Fruit fly (Drosophila melanogaster) whole organism, embryonic: ENCODE results near the gene CG14357.

ENCODE experiments used
- CG12744 ChIP-seq: fragments of 200-800 bp; sonication (Bioruptor generic); optimal IDR thresholded peaks from 2 replicates; lab custom pipeline; 2016; ENCODE audit warnings: missing biosample characterization, missing genetic modification characterization
- onecut ChIP-seq: fragments of 200-800 bp; sonication (Bioruptor generic); IDR thresholded peaks from 2 replicates; pipeline ENCODE4 v1.3.6; 2022; ENCODE audit warnings: missing biosample characterization, missing genetic modification characterization
- tll ChIP-seq, 2 experiments: fragments of 200-800 bp in 1 of 2; fragments of >200 bp in 1 of 2; sonication (Bioruptor generic) in 1 of 2; optimal IDR thresholded peaks; 2 replicates each; lab custom pipeline; 2017 to 2019; ENCODE audit warnings: missing biosample characterization in 2 of 2, missing genetic modification characterization in 2 of 2, mild to moderate bottlenecking in 1 of 2, moderate library complexity in 1 of 2

- TF ChIP-seq tll (GFP tag; optimal IDR thresholded peaks at IDR 0.05; lab: Kevin White, UChicago) (no peak), CG12744 (GFP tag; lab: Kevin White, UChicago) (no peak), onecut (GFP tag; lab: Robert Waterston, UW) (no peak)
Observed at dm6 chr3R:14062869-14063543, 49.0 kb downstream of the CG14357 start.
